Worm (Caenorhabditis elegans) whole organism, young adult: ENCODE measurements around the gene rml-3.
A peak's percentile ranks its signal among the peaks of the same experiment; 100 is the strongest.

Experiments
- B0261.1 ChIP-seq: sonication (generic microtip); optimal IDR thresholded peaks from 2 replicates; lab custom pipeline; 2016; ENCODE audit warnings: mild to moderate bottlenecking, missing genetic modification characterization, moderate library complexity, missing compliant biosample characterization
- F10E7.11 ChIP-seq: sonication (generic microtip); optimal IDR thresholded peaks from 2 replicates; lab custom pipeline; 2017; ENCODE audit warnings: mild to moderate bottlenecking, missing genetic modification characterization, moderate library complexity, missing compliant biosample characterization
- F37B4.10 ChIP-seq: fragments of 200-800 bp; sonication (Bioruptor generic); IDR thresholded peaks from 2 replicates; pipeline ENCODE4 v1.3.6; 2022; ENCODE audit warnings: missing genetic modification characterization, missing compliant biosample characterization
- F52B5.7 ChIP-seq: sonication (generic microtip); optimal IDR thresholded peaks from 2 replicates; lab custom pipeline; 2016; ENCODE audit warnings: mild to moderate bottlenecking, missing genetic modification characterization, missing compliant biosample characterization
- F55B11.4 ChIP-seq: sonication (generic microtip); optimal IDR thresholded peaks from 2 replicates; lab custom pipeline; 2016; ENCODE audit warnings: missing compliant biosample characterization, missing genetic modification characterization, borderline replicate concordance; ENCODE audit not compliant: insufficient read depth
- F57C9.4 ChIP-seq: sonication (generic microtip); optimal IDR thresholded peaks from 2 replicates; lab custom pipeline; 2017; ENCODE audit warnings: mild to moderate bottlenecking, missing genetic modification characterization, missing compliant biosample characterization
- K11D2.4 ChIP-seq: fragments of 200-800 bp; sonication (Bioruptor generic); IDR thresholded peaks from 2 replicates; pipeline ENCODE4 v1.3.6; 2022; ENCODE audit warnings: missing genetic modification reagents, missing genetic modification characterization, missing compliant biosample characterization
- T07F8.4 ChIP-seq: sonication (generic microtip); optimal IDR thresholded peaks from 2 replicates; lab custom pipeline; 2016; ENCODE audit warnings: mild to moderate bottlenecking, missing genetic modification characterization, moderate library complexity, missing compliant biosample characterization
- Y53G8AR.9 ChIP-seq: fragments of 200-800 bp; sonication (Bioruptor generic); conservative IDR thresholded peaks from 2 replicates; pipeline ENCODE4 v1.3.6; 2022; ENCODE audit warnings: missing genetic modification reagents, missing genetic modification characterization, missing compliant biosample characterization
- Y95B8A.8 ChIP-seq: fragments of 200-800 bp; sonication (Bioruptor generic); IDR thresholded peaks from 2 replicates; pipeline ENCODE4 v1.3.6; 2022; ENCODE audit warnings: missing genetic modification reagents, missing genetic modification characterization, missing compliant biosample characterization
- ZK185.1 ChIP-seq: sonication (generic microtip); optimal IDR thresholded peaks from 2 replicates; lab custom pipeline; 2016; ENCODE audit warnings: mild to moderate bottlenecking, missing genetic modification characterization, missing compliant biosample characterization; ENCODE audit not compliant: poor library complexity, severe bottlenecking
- akir-1 ChIP-seq: fragments of 200-800 bp; sonication (Bioruptor generic); optimal IDR thresholded peaks from 2 replicates; lab custom pipeline; 2018; ENCODE audit warnings: mild to moderate bottlenecking, missing genetic modification characterization, moderate library complexity, missing compliant biosample characterization
- ama-1 ChIP-seq, 3 experiments: fragments of 150-350 bp in 1 of 3; sonication (generic microtip) in 2 of 3; optimal IDR thresholded peaks; 2 replicates each; lab custom pipeline; 2014 to 2018; ENCODE audit warnings: missing biosample characterization in 2 of 3, missing genetic modification characterization in 2 of 3, missing genetic modification reagents in 2 of 3
- atf-7 ChIP-seq: sonication (generic microtip); optimal IDR thresholded peaks from 2 replicates; lab custom pipeline; 2017; ENCODE audit warnings: mild to moderate bottlenecking, missing genetic modification characterization, missing compliant biosample characterization
- athp-1 ChIP-seq: sonication (generic microtip); optimal IDR thresholded peaks from 2 replicates; lab custom pipeline; 2017; ENCODE audit warnings: mild to moderate bottlenecking, missing genetic modification characterization, missing compliant biosample characterization
- attf-5 ChIP-seq: fragments of 200-800 bp; sonication (Bioruptor generic); optimal IDR thresholded peaks from 2 replicates; lab custom pipeline; 2018; ENCODE audit warnings: mild to moderate bottlenecking, missing genetic modification characterization, missing compliant biosample characterization
- bed-1 ChIP-seq: fragments of 200-800 bp; sonication (Bioruptor generic); IDR thresholded peaks from 2 replicates; pipeline ENCODE4 v1.3.6; 2022; ENCODE audit warnings: missing genetic modification reagents, missing genetic modification characterization, missing compliant biosample characterization
- ccch-3 ChIP-seq: fragments of 200-800 bp; sonication (Bioruptor generic); optimal IDR thresholded peaks from 2 replicates; lab custom pipeline; 2018; ENCODE audit warnings: mild to moderate bottlenecking, missing genetic modification characterization, missing compliant biosample characterization
- cebp-1 ChIP-seq, 2 experiments: fragments of 200-800 bp in 1 of 2; sonication (Bioruptor generic) in 1 of 2; sonication (generic microtip) in 1 of 2; IDR thresholded peaks in 1 of 2; optimal IDR thresholded peaks in 1 of 2; 2 replicates each; pipeline versions ENCODE4 v1.3.6 to Lab custom; 2017 to 2022; ENCODE audit warnings: missing compliant biosample characterization in 2 of 2, missing genetic modification characterization in 2 of 2, mild to moderate bottlenecking in 1 of 2, missing genetic modification reagents in 1 of 2, moderate library complexity in 1 of 2
- cebp-2 ChIP-seq: fragments of 200-800 bp; sonication (Bioruptor generic); IDR thresholded peaks from 2 replicates; pipeline ENCODE4 v1.3.6; 2022; ENCODE audit warnings: missing genetic modification characterization, missing compliant biosample characterization
- ceh-27 ChIP-seq: fragments of 200-800 bp; sonication (Bioruptor generic); optimal IDR thresholded peaks from 2 replicates; lab custom pipeline; 2018; ENCODE audit warnings: mild to moderate bottlenecking, missing genetic modification characterization, moderate library complexity, missing compliant biosample characterization
- ceh-58 ChIP-seq: fragments of 200-800 bp; sonication (Bioruptor generic); IDR thresholded peaks from 2 replicates; pipeline ENCODE4 v1.3.6; 2022; ENCODE audit warnings: missing genetic modification characterization, missing compliant biosample characterization
- ceh-91 ChIP-seq: fragments of 200-800 bp; sonication (Bioruptor generic); IDR thresholded peaks from 2 replicates; pipeline ENCODE4 v1.3.6; 2022; ENCODE audit warnings: missing genetic modification reagents, missing genetic modification characterization, missing compliant biosample characterization
- chd-7 ChIP-seq: sonication (generic microtip); optimal IDR thresholded peaks from 2 replicates; lab custom pipeline; 2016; ENCODE audit warnings: mild to moderate bottlenecking, missing genetic modification characterization, moderate library complexity, missing compliant biosample characterization
- dox-1 ChIP-seq: fragments of 200-800 bp; sonication (Bioruptor generic); IDR thresholded peaks from 2 replicates; pipeline ENCODE4 v1.3.6; 2022; ENCODE audit warnings: missing genetic modification reagents, missing genetic modification characterization, missing compliant biosample characterization
- egl-44 ChIP-seq: fragments of 200-800 bp; sonication (Bioruptor generic); IDR thresholded peaks from 2 replicates; pipeline ENCODE4 v1.3.6; 2022; ENCODE audit warnings: missing genetic modification reagents, missing genetic modification characterization, missing compliant biosample characterization
- fkh-3 ChIP-seq: sonication (generic microtip); optimal IDR thresholded peaks from 2 replicates; lab custom pipeline; 2016; ENCODE audit warnings: mild to moderate bottlenecking, missing genetic modification characterization, missing compliant biosample characterization
- gei-17 ChIP-seq: fragments of 200-800 bp; sonication (Bioruptor generic); optimal IDR thresholded peaks from 2 replicates; lab custom pipeline; 2018; ENCODE audit warnings: mild to moderate bottlenecking, missing genetic modification characterization, missing compliant biosample characterization
- hlh-12 ChIP-seq: sonication (generic microtip); optimal IDR thresholded peaks from 2 replicates; lab custom pipeline; 2016; ENCODE audit warnings: missing genetic modification characterization, missing compliant biosample characterization
- hsf-1 ChIP-seq: fragments of 200-800 bp; sonication (Bioruptor generic); IDR thresholded peaks from 2 replicates; pipeline ENCODE4 v1.3.6; 2022; ENCODE audit warnings: missing genetic modification reagents, missing genetic modification characterization, missing compliant biosample characterization
- lin-35 ChIP-seq, 3 experiments: fragments of 150-350 bp in 2 of 3; sonication (generic microtip) in 1 of 3; optimal IDR thresholded peaks; 2 replicates each; lab custom pipeline; 2014 to 2018; ENCODE audit warnings: missing biosample characterization in 3 of 3, missing genetic modification characterization in 3 of 3, missing genetic modification reagents in 3 of 3
- lin-40 ChIP-seq: sonication (generic microtip); optimal IDR thresholded peaks from 2 replicates; lab custom pipeline; 2016; ENCODE audit warnings: missing genetic modification characterization, mild to moderate bottlenecking, missing compliant biosample characterization, missing genotype, missing genetic modification reagents
- madf-10 ChIP-seq: sonication (generic microtip); optimal IDR thresholded peaks from 2 replicates; lab custom pipeline; 2016; ENCODE audit warnings: mild to moderate bottlenecking, missing genetic modification characterization, missing compliant biosample characterization
- mel-28 ChIP-seq: sonication (generic microtip); optimal IDR thresholded peaks from 2 replicates; lab custom pipeline; 2016; ENCODE audit warnings: borderline replicate concordance, mild to moderate bottlenecking, missing genetic modification characterization, missing compliant biosample characterization
- mes-4 ChIP-seq: sonication (generic microtip); optimal IDR thresholded peaks from 2 replicates; lab custom pipeline; 2016; ENCODE audit warnings: missing genotype, missing genetic modification characterization, missing compliant biosample characterization
- mxl-1 ChIP-seq: sonication (generic microtip); optimal IDR thresholded peaks from 2 replicates; lab custom pipeline; 2016; ENCODE audit warnings: missing genetic modification characterization, missing compliant biosample characterization
- nfya-1 ChIP-seq: sonication (generic microtip); optimal IDR thresholded peaks from 2 replicates; lab custom pipeline; 2017; ENCODE audit warnings: antibody characterized with exemption, missing compliant biosample characterization, missing genetic modification characterization, borderline replicate concordance; ENCODE audit not compliant: insufficient read depth
- nhr-120 ChIP-seq: fragments of 200-800 bp; sonication (Bioruptor generic); IDR thresholded peaks from 2 replicates; pipeline ENCODE4 v1.3.6; 2022; ENCODE audit warnings: missing genetic modification characterization, missing compliant biosample characterization
- nhr-27 ChIP-seq: fragments of 200-800 bp; sonication (Bioruptor generic); optimal IDR thresholded peaks from 2 replicates; lab custom pipeline; 2018; ENCODE audit warnings: mild to moderate bottlenecking, missing genetic modification characterization, moderate library complexity, missing compliant biosample characterization
- pbrm-1 ChIP-seq: fragments of 200-800 bp; sonication (Bioruptor generic); IDR thresholded peaks from 2 replicates; pipeline ENCODE4 v1.3.6; 2022; ENCODE audit warnings: missing genetic modification reagents, missing genetic modification characterization, missing compliant biosample characterization
- rec-8 ChIP-seq, 2 experiments: sonication (generic microtip); optimal IDR thresholded peaks; 2 replicates each; lab custom pipeline; 2016; ENCODE audit warnings: mild to moderate bottlenecking in 2 of 2, missing genetic modification characterization in 2 of 2, missing genetic modification reagents in 2 of 2, missing genotype in 2 of 2, missing biosample characterization in 1 of 2, missing compliant biosample characterization in 1 of 2, moderate library complexity in 1 of 2
- snpc-1.1 ChIP-seq: sonication (generic microtip); optimal IDR thresholded peaks from 2 replicates; lab custom pipeline; 2017; ENCODE audit warnings: missing genetic modification characterization, mild to moderate bottlenecking, missing compliant biosample characterization, antibody characterized with exemption, moderate library complexity, missing genotype, missing genetic modification reagents; ENCODE audit not compliant: insufficient read depth
- tbx-9 ChIP-seq: sonication (generic microtip); optimal IDR thresholded peaks from 2 replicates; lab custom pipeline; 2016; ENCODE audit warnings: borderline replicate concordance, missing genetic modification characterization, inconsistent platforms, missing compliant biosample characterization
- zfh-2 ChIP-seq: fragments of 200-800 bp; sonication (Bioruptor generic); conservative IDR thresholded peaks from 2 replicates; pipeline ENCODE4 v1.3.6; 2022; ENCODE audit warnings: missing genetic modification reagents, missing genetic modification characterization, missing compliant biosample characterization
- ztf-25 ChIP-seq: fragments of 200-800 bp; sonication (Bioruptor generic); IDR thresholded peaks from 2 replicates; pipeline ENCODE4 v1.3.6; 2022; ENCODE audit warnings: missing genetic modification reagents, missing genetic modification characterization, missing compliant biosample characterization
- ztf-26 ChIP-seq: sonication (generic microtip); optimal IDR thresholded peaks from 2 replicates; lab custom pipeline; 2017; ENCODE audit warnings: missing genetic modification characterization, missing compliant biosample characterization
- ztf-3 ChIP-seq: fragments of 200-800 bp; sonication (Bioruptor generic); optimal IDR thresholded peaks from 2 replicates; lab custom pipeline; 2018; ENCODE audit warnings: mild to moderate bottlenecking, missing genetic modification characterization, missing compliant biosample characterization

rml-3 gene

DNA sequence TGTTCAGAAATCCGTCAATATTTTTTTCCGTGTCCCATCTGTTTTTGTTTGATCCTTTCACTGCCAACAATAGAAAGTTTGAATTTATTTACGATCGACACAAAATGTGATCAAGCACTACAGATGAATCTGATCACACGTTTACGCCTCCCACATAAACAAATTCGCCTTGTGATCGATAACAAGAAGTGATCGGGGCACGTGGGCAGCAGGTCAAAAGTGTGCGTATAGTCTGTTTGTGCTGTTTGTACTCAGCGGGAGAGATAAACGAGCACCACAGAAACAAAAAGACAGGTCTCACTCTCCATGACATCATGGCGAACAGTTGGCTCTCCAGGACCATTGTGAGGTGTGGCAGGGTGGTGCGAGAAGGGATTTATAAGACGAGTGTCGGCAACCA lies 16.7 kb upstream of the rml-3 start (continued):
- TF ChIP-seq ztf-3 (GFP tag; lab: Kevin White, UChicago) (peak; percentile 19), akir-1 (GFP tag; lab: Kevin White, UChicago) (no peak), ZK185.1 (tag; lab: Kevin White, UChicago) (no peak), ccch-3 (GFP tag; lab: Kevin White, UChicago) (no peak), dox-1 (GFP tag; lab: Robert Waterston, UW) (peak; percentile 78), lin-40 (tag; lab: Kevin White, UChicago) (peak; percentile 74), hsf-1 (GFP tag; lab: Robert Waterston, UW) (0 out of 2 replicates have a peak, but pooled peaks have one; percentile 34), cebp-1 (GFP tag; IDR thresholded peaks at IDR 0.05; lab: Robert Waterston, UW) (peak; percentile 41; the same call in 1 of the 2 replicates), cebp-1 (tag; optimal IDR thresholded peaks at IDR 0.05; lab: Kevin White, UChicago) (peak; percentile 85), pbrm-1 (peak; percentile 70; the same call in 1 of the 2 replicates), F57C9.4 (tag; lab: Kevin White, UChicago) (no peak), nfya-1 (tag; lab: Kevin White, UChicago) (no peak), ztf-25 (GFP tag; lab: Robert Waterston, UW) (no peak), hlh-12 (tag; lab: Kevin White, UChicago) (no peak), ama-1 (optimal IDR thresholded peaks at IDR 0.05; lab: Kevin White, UChicago) (peak; percentile 62), ama-1 (GFP tag; optimal IDR thresholded peaks at IDR 0.05; lab: Kevin White, UChicago) (no peak), gei-17 (GFP tag; lab: Kevin White, UChicago) (no peak), cebp-2 (GFP tag; lab: Robert Waterston, UW) (no peak), F52B5.7 (tag; lab: Kevin White, UChicago) (no peak), chd-7 (tag; lab: Kevin White, UChicago) (peak; percentile 86), fkh-3 (no peak), zfh-2 (GFP tag; lab: Robert Waterston, UW) (peak; percentile 44; the same call in 1 of the 2 replicates), T07F8.4 (tag; lab: Kevin White, UChicago) (no peak), egl-44 (peak; percentile 77), snpc-1.1 (no peak), lin-35 (GFP tag; optimal IDR thresholded peaks at IDR 0.05; lab: Kevin White, UChicago) (peak in 1 of 3 experiments; percentile 2), atf-7 (peak; percentile 94), nhr-120 (GFP tag; lab: Robert Waterston, UW) (no peak), F55B11.4 (no peak), Y95B8A.8 (GFP tag; lab: Robert Waterston, UW) (0 out of 2 replicates have a peak, but pooled peaks have one; percentile 59), ceh-27 (peak; percentile 5), F10E7.11 (tag; lab: Kevin White, UChicago) (no peak), madf-10 (no peak), ztf-26 (peak; percentile 78), nhr-27 (tag; lab: Kevin White, UChicago) (no peak), ceh-58 (GFP tag; lab: Robert Waterston, UW) (no peak), attf-5 (peak; percentile 34), mxl-1 (no peak), tbx-9 (tag; lab: Kevin White, UChicago) (no peak), athp-1 (peak; percentile 24), F37B4.10 (GFP tag; lab: Robert Waterston, UW) (0 out of 2 replicates have a peak, but pooled peaks have one; percentile 75), B0261.1 (tag; lab: Kevin White, UChicago) (no peak), mel-28 (tag; lab: Kevin White, UChicago) (no peak), bed-1 (no peak), ceh-91 (no peak), mes-4 (no peak), Y53G8AR.9 (GFP tag; lab: Robert Waterston, UW) (peak; percentile 70), K11D2.4 (GFP tag; lab: Robert Waterston, UW) (peak; percentile 63; the same call in 1 of the 2 replicates), rec-8 (tag; optimal IDR thresholded peaks at IDR 0.05; lab: Kevin White, UChicago) (no peak)
